Comparison of ENCODE assay signal across 1 fruit fly cellular context in genomic region chr3L:11373080-11373812, dm6.
TF ChIP-seq lines count a peak whose summit lies in the region.

No protein-coding gene starts in this region.

TF ChIP-seq in whole organism, embryonic, 481 proteins besides CTCF, POLR2A, EP300 and RAD21 (continued from another document):
- no peak for TF ChIP-seq CG8089 (GFP tag; optimal IDR thresholded peaks at IDR 0.05; lab: Kevin White, UChicago)
- TF ChIP-seq ab (GFP tag; optimal IDR thresholded peaks at IDR 0.05; lab: Kevin White, UChicago): no peak
- TF ChIP-seq sens (GFP tag; lab: Kevin White, UChicago): peak; percentile 40
- no peak for TF ChIP-seq lov (optimal IDR thresholded peaks at IDR 0.05; lab: Kevin White, UChicago)
- TF ChIP-seq lov (GFP tag; IDR thresholded peaks at IDR 0.05; lab: Robert Waterston, UW): 0 out of 3 replicates have a peak, but pooled peaks have one; percentile 75
- 0 out of 3 replicates have a peak, but pooled peaks have one; percentile 50 for TF ChIP-seq ci (GFP tag; IDR thresholded peaks at IDR 0.05; lab: Robert Waterston, UW)
- TF ChIP-seq CG32767 (GFP tag; IDR thresholded peaks at IDR 0.05; lab: Robert Waterston, UW): no peak
